Worm (Caenorhabditis elegans) whole organism, L1 larva: Measurements from ENCODE around the gene thn-1.

Experiments
- C16A3.4 ChIP-seq: fragments of 150-350 bp; optimal IDR thresholded peaks from 2 replicates; lab custom pipeline; 2014; ENCODE audit warnings: missing biosample characterization, missing genetic modification characterization
- dpl-1 ChIP-seq, 3 experiments: fragments of 150-350 bp in 2 of 3; sonication (generic microtip) in 1 of 3; optimal IDR thresholded peaks; 2 replicates each; lab custom pipeline; 2014 to 2017; ENCODE audit warnings: missing biosample characterization in 3 of 3, missing genetic modification characterization in 3 of 3, missing genetic modification reagents in 3 of 3
- jun-1 ChIP-seq: fragments of 150-350 bp; optimal IDR thresholded peaks from 2 replicates; lab custom pipeline; 2014; ENCODE audit warnings: missing biosample characterization, missing genetic modification reagents, missing genetic modification characterization
- mep-1 ChIP-seq: fragments of 150-350 bp; optimal IDR thresholded peaks from 2 replicates; lab custom pipeline; 2014; ENCODE audit warnings: missing biosample characterization, missing genetic modification characterization
- nhr-11 ChIP-seq: fragments of 150-350 bp; optimal IDR thresholded peaks from 2 replicates; lab custom pipeline; 2014; ENCODE audit warnings: missing biosample characterization, missing genetic modification characterization
- zip-4 ChIP-seq: fragments of 200-800 bp; sonication (Bioruptor generic); optimal IDR thresholded peaks from 2 replicates; lab custom pipeline; 2018; ENCODE audit warnings: mild to moderate bottlenecking, missing genetic modification characterization, moderate library complexity, missing compliant biosample characterization

- TF ChIP-seq nhr-11 (no peak), jun-1 (tag; lab: Kevin White, UChicago) (no peak), C16A3.4 (tag; lab: Kevin White, UChicago) (no peak), dpl-1 (GFP tag; optimal IDR thresholded peaks at IDR 0.05; lab: Kevin White, UChicago) (peak; percentile 73 to 86 (median 85)), zip-4 (no peak), mep-1 (tag; lab: Kevin White, UChicago) (peak; percentile 19)
Observed at ce11 chrIV:12334708-12335107, 45.2 kb upstream of the thn-1 start.
